Fruit fly (Drosophila melanogaster): ENCODE measurements around the gene EMC2A.

Gene EMC2A

dm6 chr3R:17043570-17043923 is 47.7 kb upstream of the EMC2A start (continued):
- TF ChIP-seq CG4617 (GFP tag; optimal IDR thresholded peaks at IDR 0.05; ENCODE audit: borderline replicate concordance) (peak; percentile 61), cg (GFP tag; optimal IDR thresholded peaks at IDR 0.05) (no peak)

dm6 chr3R:17042838-17043569 is 47.1 kb upstream of the EMC2A start, which contains the start of the genes bdwf and Patr-1:
Gene bdwf, minus strand, starts transcription at chr3R:17043136.
Gene Patr-1, plus strand, starts transcription at chr3R:17043564.
- no peak for TF ChIP-seq Dip2 (GFP tag; IDR thresholded peaks at IDR 0.05)
- TF ChIP-seq pnt (GFP tag; optimal IDR thresholded peaks at IDR 0.05), result no peak
- TF ChIP-seq lov (optimal IDR thresholded peaks at IDR 0.05), result no peak
- TF ChIP-seq lov (GFP tag; IDR thresholded peaks at IDR 0.05), result no peak
- TF ChIP-seq CG30431 (GFP tag; optimal IDR thresholded peaks at IDR 0.05), result no peak
- no peak for TF ChIP-seq gcm2 (GFP tag; optimal IDR thresholded peaks at IDR 0.05)
- peak; percentile 44 for TF ChIP-seq CG30020 (tag; optimal IDR thresholded peaks at IDR 0.05)
- no peak for TF ChIP-seq pfk (GFP tag; optimal IDR thresholded peaks at IDR 0.05)
- TF ChIP-seq z (GFP tag; IDR thresholded peaks at IDR 0.05), result no peak
- TF ChIP-seq al (GFP tag; IDR thresholded peaks at IDR 0.05), result no peak; the same call in 1 of the 2 replicates
- no peak for TF ChIP-seq Oaz (GFP tag; IDR thresholded peaks at IDR 0.05)
- TF ChIP-seq CG6765 (GFP tag; optimal IDR thresholded peaks at IDR 0.05), result no peak
- peak; percentile 87 for TF ChIP-seq CG7963 (GFP tag; IDR thresholded peaks at IDR 0.05; ENCODE audit: partially characterized antibody)
- TF ChIP-seq Bgb (GFP tag; IDR thresholded peaks at IDR 0.05; ENCODE audit: partially characterized antibody), result peak; percentile 89
- no peak for TF ChIP-seq CG9876 (GFP tag; optimal IDR thresholded peaks at IDR 0.05)
- peak; percentile 29 for TF ChIP-seq CG8944 (GFP tag; optimal IDR thresholded peaks at IDR 0.05)
- no peak for TF ChIP-seq gsb (GFP tag; IDR thresholded peaks at IDR 0.05)
- no peak for TF ChIP-seq CG2875 (GFP tag; optimal IDR thresholded peaks at IDR 0.05)
- TF ChIP-seq CG10979 (tag; optimal IDR thresholded peaks at IDR 0.05), result no peak
- TF ChIP-seq Mes4 (GFP tag; optimal IDR thresholded peaks at IDR 0.05), result no peak
- TF ChIP-seq Hmx (GFP tag; optimal IDR thresholded peaks at IDR 0.05), result no peak
- peak; percentile 81 for TF ChIP-seq sens (GFP tag)
- TF ChIP-seq sna (GFP tag; IDR thresholded peaks at IDR 0.05; ENCODE audit: partially characterized antibody), result peak; percentile 77
- TF ChIP-seq btn (GFP tag; optimal IDR thresholded peaks at IDR 0.05), result no peak
- TF ChIP-seq hb (GFP tag; IDR thresholded peaks at IDR 0.05; ENCODE audit: partially characterized antibody), result peak; percentile 94
- no peak for TF ChIP-seq CG3726 (GFP tag; IDR thresholded peaks at IDR 0.05)
- no peak; the same call in 3 of the 4 replicates for TF ChIP-seq Gug (GFP tag; IDR thresholded peaks at IDR 0.05)
- no peak for TF ChIP-seq Poxn (GFP tag; IDR thresholded peaks at IDR 0.05)
- TF ChIP-seq toy (GFP tag; IDR thresholded peaks at IDR 0.05), result no peak
- TF ChIP-seq CG2889 (GFP tag; IDR thresholded peaks at IDR 0.05), result no peak
- TF ChIP-seq CG8388 (GFP tag; optimal IDR thresholded peaks at IDR 0.05), result no peak
- TF ChIP-seq chm (GFP tag; IDR thresholded peaks at IDR 0.05), result no peak
- TF ChIP-seq zen2 (GFP tag; IDR thresholded peaks at IDR 0.05; ENCODE audit: partially characterized antibody), result peak; percentile 81; the same call in 2 of the 3 replicates
- no peak for TF ChIP-seq Spps (tag; optimal IDR thresholded peaks at IDR 0.05)
- TF ChIP-seq CG15696 (tag; optimal IDR thresholded peaks at IDR 0.05), result no peak
- 0 out of 2 replicates have a peak, but pooled peaks have one; percentile 6 for TF ChIP-seq CG4404 (GFP tag; IDR thresholded peaks at IDR 0.05)
- TF ChIP-seq croc (GFP tag; conservative IDR thresholded peaks at IDR 0.05), result no peak
- no peak for TF ChIP-seq CG12104 (GFP tag; optimal IDR thresholded peaks at IDR 0.05)
- TF ChIP-seq cwo (GFP tag; optimal IDR thresholded peaks at IDR 0.05), result no peak
- no peak for TF ChIP-seq CG8281 (tag; optimal IDR thresholded peaks at IDR 0.05)
- no peak for TF ChIP-seq jigr1 (GFP tag; IDR thresholded peaks at IDR 0.05)
- peak; percentile 89 for TF ChIP-seq CG34224 (GFP tag; IDR thresholded peaks at IDR 0.05; ENCODE audit: partially characterized antibody)
- no peak for TF ChIP-seq Blimp-1 (GFP tag; optimal IDR thresholded peaks at IDR 0.05)
- TF ChIP-seq CG2120 (GFP tag; optimal IDR thresholded peaks at IDR 0.05), result peak; percentile 52
- no peak for TF ChIP-seq CG6813 (GFP tag; optimal IDR thresholded peaks at IDR 0.05)
- peak; percentile 59; the same call in 1 of the 3 replicates for TF ChIP-seq CG11560 (tag; IDR thresholded peaks at IDR 0.05)
